Fruit fly (Drosophila melanogaster) whole organism, prepupa: ENCODE measurements around the gene Prosbeta3.

Experiments
- CG16779 ChIP-seq: fragments of 200-800 bp; sonication (Bioruptor generic); optimal IDR thresholded peaks from 3 replicates; lab custom pipeline; 2017; ENCODE audit warnings: missing biosample characterization, mild to moderate bottlenecking, missing genetic modification characterization
- CG4318 ChIP-seq: fragments of 200-800 bp; sonication (Bioruptor generic); optimal IDR thresholded peaks from 3 replicates; lab custom pipeline; 2017; ENCODE audit warnings: missing biosample characterization, mild to moderate bottlenecking, missing genetic modification characterization
- CG6276 ChIP-seq: fragments of 200-800 bp; sonication (Bioruptor generic); optimal IDR thresholded peaks from 2 replicates; lab custom pipeline; 2017; ENCODE audit warnings: missing biosample characterization, mild to moderate bottlenecking, missing genetic modification characterization
- CG6854 ChIP-seq: fragments of 200-800 bp; sonication (Bioruptor generic); optimal IDR thresholded peaks from 2 replicates; lab custom pipeline; 2017; ENCODE audit warnings: missing biosample characterization, mild to moderate bottlenecking, missing genetic modification characterization
- CG9139 ChIP-seq: fragments of 200-800 bp; sonication (Bioruptor generic); optimal IDR thresholded peaks from 3 replicates; lab custom pipeline; 2017; ENCODE audit warnings: missing biosample characterization, mild to moderate bottlenecking, missing genetic modification characterization
- Ets21C ChIP-seq: fragments of 200-800 bp; sonication (Bioruptor generic); optimal IDR thresholded peaks from 3 replicates; lab custom pipeline; 2016; ENCODE audit warnings: missing biosample characterization, missing genetic modification characterization
- Sox14 ChIP-seq: fragments of 200-800 bp; sonication (Bioruptor generic); optimal IDR thresholded peaks from 3 replicates; lab custom pipeline; 2016; ENCODE audit warnings: missing biosample characterization, missing genetic modification characterization
- fd59A ChIP-seq: fragments of 200-800 bp; sonication (Bioruptor generic); optimal IDR thresholded peaks from 2 replicates; lab custom pipeline; 2017; ENCODE audit warnings: missing biosample characterization, mild to moderate bottlenecking, missing genetic modification characterization, missing genetic modification reagents

- no peak for TF ChIP-seq CG6276
- TF ChIP-seq CG4318 (GFP tag; lab: Kevin White, UChicago) = no peak
- TF ChIP-seq fd59A (GFP tag; lab: Kevin White, UChicago) = no peak
- no peak for TF ChIP-seq Ets21C (GFP tag; lab: Kevin White, UChicago)
- TF ChIP-seq CG9139 (GFP tag; lab: Kevin White, UChicago) = no peak
- no peak for TF ChIP-seq CG16779 (tag; lab: Kevin White, UChicago)
- no peak for TF ChIP-seq CG6854
- no peak for TF ChIP-seq Sox14
Observed at dm6 chr3R:8969926-8970306, 36.1 kb downstream of the Prosbeta3 start.
